Worm (Caenorhabditis elegans) whole organism, mixed stage, embryonic: ENCODE measurements around the gene trpp-11.

Experiments used
- blmp-1 ChIP-seq: fragments of 150-350 bp; optimal IDR thresholded peaks from 2 replicates; lab custom pipeline; 2014; ENCODE audit warnings: missing biosample characterization, missing genetic modification characterization
- lin-13 ChIP-seq: fragments of 150-350 bp; optimal IDR thresholded peaks from 2 replicates; lab custom pipeline; 2014; ENCODE audit warnings: missing biosample characterization, missing genetic modification characterization

DNA sequence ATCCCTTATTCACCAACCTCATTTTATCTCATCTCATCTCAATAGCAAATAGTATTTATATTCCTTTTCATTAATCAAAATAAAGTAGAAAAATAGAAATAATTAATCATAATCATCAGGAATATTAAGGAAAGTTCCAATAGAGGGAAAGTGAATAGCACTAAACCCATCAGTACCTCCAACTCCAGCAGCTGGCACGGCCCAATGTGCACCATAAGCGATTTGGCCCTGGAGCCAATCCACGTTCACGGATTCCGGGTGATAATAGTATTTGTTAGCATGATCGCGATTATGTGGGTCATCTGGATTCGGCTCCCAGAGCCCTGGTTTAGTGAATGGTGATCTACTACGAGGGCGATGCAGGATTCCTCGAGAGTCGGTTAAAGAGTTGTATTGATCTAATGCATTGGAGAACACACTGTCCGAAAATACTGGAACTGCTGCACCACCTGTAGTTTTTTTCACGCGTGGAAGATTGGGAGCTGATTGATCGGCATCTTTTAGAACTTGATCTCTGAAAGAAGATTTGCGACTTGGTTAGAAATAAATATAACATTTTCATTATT lies 40.9 kb downstream of the trpp-11 start:
- no peak for TF ChIP-seq lin-13 (tag; lab: Kevin White, UChicago)
- no peak for TF ChIP-seq blmp-1 (tag; lab: Kevin White, UChicago)
